Worm (Caenorhabditis elegans) whole organism, early embryonic: ENCODE data around the gene irld-48.

Experiments
- B0310.2 ChIP-seq: sonication (generic microtip); optimal IDR thresholded peaks from 2 replicates; lab custom pipeline; 2016; ENCODE audit warnings: mild to moderate bottlenecking, missing genetic modification characterization, missing compliant biosample characterization
- F13C5.2 ChIP-seq: sonication (generic microtip); optimal IDR thresholded peaks from 2 replicates; lab custom pipeline; 2017; ENCODE audit warnings: mild to moderate bottlenecking, missing genetic modification characterization, inconsistent platforms, missing compliant biosample characterization
- aly-1 ChIP-seq: sonication (generic microtip); optimal IDR thresholded peaks from 2 replicates; lab custom pipeline; 2016; ENCODE audit warnings: missing genetic modification characterization, missing compliant biosample characterization
- ama-1 ChIP-seq: fragments of 150-350 bp; optimal IDR thresholded peaks from 2 replicates; lab custom pipeline; 2014
- ceh-13 ChIP-seq: fragments of 200-800 bp; sonication (Bioruptor generic); optimal IDR thresholded peaks from 2 replicates; lab custom pipeline; 2018; ENCODE audit warnings: mild to moderate bottlenecking, missing genetic modification characterization, missing compliant biosample characterization
- ceh-36 ChIP-seq: sonication (generic microtip); optimal IDR thresholded peaks from 2 replicates; lab custom pipeline; 2016; ENCODE audit warnings: missing genetic modification characterization, inconsistent platforms, missing compliant biosample characterization
- ets-7 ChIP-seq: sonication (generic microtip); optimal IDR thresholded peaks from 2 replicates; lab custom pipeline; 2016; ENCODE audit warnings: missing genotype, missing genetic modification characterization, missing compliant biosample characterization
- flt-1 ChIP-seq: fragments of 200-800 bp; sonication (Bioruptor generic); IDR thresholded peaks from 2 replicates; pipeline ENCODE4 v1.3.6; 2022; ENCODE audit warnings: missing genetic modification characterization, missing compliant biosample characterization
- hmbx-1 ChIP-seq: sonication (generic microtip); optimal IDR thresholded peaks from 2 replicates; lab custom pipeline; 2016; ENCODE audit warnings: mild to moderate bottlenecking, missing genetic modification characterization, missing compliant biosample characterization
- hmg-4 ChIP-seq: fragments of 200-800 bp; sonication (Bioruptor generic); optimal IDR thresholded peaks from 2 replicates; lab custom pipeline; 2018; ENCODE audit warnings: mild to moderate bottlenecking, missing genetic modification characterization, missing compliant biosample characterization
- hnd-1 ChIP-seq: sonication (generic microtip); optimal IDR thresholded peaks from 2 replicates; lab custom pipeline; 2016; ENCODE audit warnings: missing genetic modification characterization, missing compliant biosample characterization
- pes-1 ChIP-seq: fragments of 200-800 bp; sonication (Bioruptor generic); IDR thresholded peaks from 2 replicates; pipeline ENCODE4 v1.3.6; 2022; ENCODE audit warnings: missing genetic modification reagents, missing genetic modification characterization, missing compliant biosample characterization
- scrt-1 ChIP-seq: fragments of 200-800 bp; sonication (Bioruptor generic); IDR thresholded peaks from 2 replicates; pipeline ENCODE4 v1.3.6; 2022; ENCODE audit warnings: missing genetic modification characterization, missing compliant biosample characterization
- sea-1 ChIP-seq: fragments of 200-800 bp; sonication (Bioruptor generic); conservative IDR thresholded peaks from 2 replicates; pipeline ENCODE4 v1.3.6; 2022; ENCODE audit warnings: missing genetic modification characterization, missing compliant biosample characterization
- tbx-11 ChIP-seq: fragments of 200-800 bp; sonication (Bioruptor generic); IDR thresholded peaks from 2 replicates; pipeline ENCODE4 v1.3.6; 2022; ENCODE audit warnings: missing genetic modification characterization, missing compliant biosample characterization
- tbx-37 ChIP-seq: fragments of 200-800 bp; sonication (Bioruptor generic); conservative IDR thresholded peaks from 2 replicates; pipeline ENCODE4 v1.3.6; 2022; ENCODE audit warnings: missing genetic modification reagents, missing genetic modification characterization, missing compliant biosample characterization
- tra-4 ChIP-seq: sonication (generic microtip); optimal IDR thresholded peaks from 2 replicates; lab custom pipeline; 2017; ENCODE audit warnings: missing genetic modification characterization, missing compliant biosample characterization

The irld-48 gene

ce11 chrII:2922359-2922758 is 33.5 kb upstream of the irld-48 start:
- no peak for TF ChIP-seq hmg-4 (GFP tag; lab: Kevin White, UChicago)
- TF ChIP-seq hnd-1 (tag; lab: Kevin White, UChicago), result no peak
- no peak for TF ChIP-seq tra-4
- no peak for TF ChIP-seq ceh-36 (tag; lab: Kevin White, UChicago)
- TF ChIP-seq pes-1 (GFP tag; lab: Robert Waterston, UW), result no peak
- no peak for TF ChIP-seq hmbx-1
- TF ChIP-seq sea-1 (GFP tag; lab: Robert Waterston, UW), result no peak

- TF ChIP-seq pes-1 (GFP tag; lab: Robert Waterston, UW), result 0 out of 2 replicates have a peak, but pooled peaks have one; percentile 29
- no peak for TF ChIP-seq tra-4
- TF ChIP-seq ceh-13, result no peak
Observed at ce11 chrII:2922782-2923181, 33.1 kb upstream of the irld-48 start.

ce11 chrII:2923617-2924016 is 32.2 kb upstream of the irld-48 start, which contains the start of gene ZK355.2:
Gene ZK355.2, plus strand, starts transcription at chrII:2923917.
- TF ChIP-seq ceh-36 (tag; lab: Kevin White, UChicago) (peak; percentile 15), tbx-11 (GFP tag; lab: Robert Waterston, UW) (no peak), B0310.2 (tag; lab: Kevin White, UChicago) (no peak), tbx-37 (GFP tag; lab: Robert Waterston, UW) (no peak), hmg-4 (GFP tag; lab: Kevin White, UChicago) (no peak)

ce11 chrII:2925032-2925431 is 30.8 kb upstream of the irld-48 start:
- no peak for TF ChIP-seq flt-1 (GFP tag; lab: Robert Waterston, UW)
- no peak for TF ChIP-seq pes-1 (GFP tag; lab: Robert Waterston, UW)
- TF ChIP-seq tbx-37 (GFP tag; lab: Robert Waterston, UW), result no peak

ce11 chrII:2925806-2926558 is 29.9 kb upstream of the irld-48 start:
- TF ChIP-seq hnd-1 (tag; lab: Kevin White, UChicago), result no peak
- TF ChIP-seq hmbx-1, result no peak
- TF ChIP-seq B0310.2 (tag; lab: Kevin White, UChicago), result no peak

- TF ChIP-seq F13C5.2 (tag; lab: Kevin White, UChicago), result no peak
- TF ChIP-seq sea-1 (GFP tag; lab: Robert Waterston, UW), result 0 out of 2 replicates have a peak, but pooled peaks have one; percentile 36
- no peak for TF ChIP-seq tbx-11 (GFP tag; lab: Robert Waterston, UW)
- no peak for TF ChIP-seq scrt-1 (GFP tag; lab: Robert Waterston, UW)
- TF ChIP-seq hnd-1 (tag; lab: Kevin White, UChicago), result no peak
- no peak for TF ChIP-seq aly-1 (tag; lab: Kevin White, UChicago)
- no peak for TF ChIP-seq hmbx-1
Observed at ce11 chrII:2927533-2927932, 28.3 kb upstream of the irld-48 start, which contains the start of the genes ZK355.3 and ZK355.8. Gene ZK355.3, minus strand, starts transcription at chrII:2927633. Gene ZK355.8, plus strand, starts transcription at chrII:2927804.

ce11 chrII:2929846-2930245 is 26.0 kb upstream of the irld-48 start:
- TF ChIP-seq F13C5.2 (tag; lab: Kevin White, UChicago) (no peak), ets-7 (tag; lab: Kevin White, UChicago) (no peak), ceh-13 (no peak), ama-1 (no peak), hnd-1 (tag; lab: Kevin White, UChicago) (no peak), hmbx-1 (no peak), scrt-1 (GFP tag; lab: Robert Waterston, UW) (no peak), aly-1 (tag; lab: Kevin White, UChicago) (no peak), ceh-36 (tag; lab: Kevin White, UChicago) (no peak), hmg-4 (GFP tag; lab: Kevin White, UChicago) (no peak), flt-1 (GFP tag; lab: Robert Waterston, UW) (no peak), B0310.2 (tag; lab: Kevin White, UChicago) (no peak), sea-1 (GFP tag; lab: Robert Waterston, UW) (no peak), pes-1 (GFP tag; lab: Robert Waterston, UW) (no peak; the same call in 1 of the 2 replicates), tbx-37 (GFP tag; lab: Robert Waterston, UW) (no peak), tbx-11 (GFP tag; lab: Robert Waterston, UW) (no peak), tra-4 (no peak)

ce11 chrII:2930499-2930898 is 25.4 kb upstream of the irld-48 start, which contains the start of the genes irld-64 and irld-63:
Gene irld-64, minus strand, starts transcription at chrII:2930599.
Gene irld-63, plus strand, starts transcription at chrII:2930728.
- TF ChIP-seq sea-1 (GFP tag; lab: Robert Waterston, UW) (no peak), ama-1 (no peak), tbx-37 (GFP tag; lab: Robert Waterston, UW) (no peak), aly-1 (tag; lab: Kevin White, UChicago) (no peak), flt-1 (GFP tag; lab: Robert Waterston, UW) (no peak), tbx-11 (GFP tag; lab: Robert Waterston, UW) (no peak)
